1 fruit fly cellular context compared by ENCODE assay signal in the genomic region with DNA sequence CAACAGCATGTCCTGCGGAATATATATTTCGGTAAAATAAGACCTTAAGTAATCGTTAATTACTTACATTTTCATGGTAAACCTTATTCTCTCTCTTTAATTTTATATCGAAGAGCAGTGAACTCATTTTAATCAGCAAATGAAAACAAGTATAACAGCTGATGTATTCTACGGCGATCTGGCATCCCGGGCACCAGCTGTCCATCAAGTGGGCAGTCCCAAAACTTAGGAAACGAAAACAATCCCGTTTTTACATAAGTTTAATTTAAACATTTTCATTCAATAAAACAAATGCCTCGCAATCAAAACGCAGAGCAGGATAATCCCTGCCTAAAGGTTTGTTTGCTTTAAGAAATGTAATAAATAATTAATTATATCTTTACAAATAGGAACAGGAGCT.
TF ChIP-seq lines count a peak whose summit lies in the region.

A gene (minus strand): TSS at position 151 of the 400 bp plus-strand sequence.
A gene (plus strand): TSS at position 237 of the 400 bp plus-strand sequence.

TF ChIP-seq in whole organism, embryonic, 481 proteins besides CTCF, POLR2A, EP300 and RAD21 (continued from another document):
- TF ChIP-seq tup (GFP tag; optimal IDR thresholded peaks at IDR 0.05; lab: Kevin White, UChicago) (no peak), jing (GFP tag; optimal IDR thresholded peaks at IDR 0.05; lab: Kevin White, UChicago) (no peak)
TF ChIP-seq in whole organism, embryonic: peak in this region for 55.
